Fruit fly (Drosophila melanogaster): ENCODE data around the gene CG32235.

CG32235 gene

dm6 chr3L:4852411-4853050 is 7.7 kb downstream of the CG32235 start, which contains the start of gene CG32237 (continued):
- TF ChIP-seq cato (GFP tag; optimal IDR thresholded peaks at IDR 0.05; ENCODE audit: borderline replicate concordance) (no peak), Hr51 (GFP tag; optimal IDR thresholded peaks at IDR 0.05) (peak in 1 of 2 experiments; percentile 64), grau (tag; optimal IDR thresholded peaks at IDR 0.05) (peak; percentile 47), CG31441 (GFP tag; IDR thresholded peaks at IDR 0.05) (peak; percentile 47; the same call in 1 of the 2 replicates), CG6254 (GFP tag; optimal IDR thresholded peaks at IDR 0.05) (no peak), gem (tag; optimal IDR thresholded peaks at IDR 0.05) (peak; percentile 63), pan (optimal IDR thresholded peaks at IDR 0.05) (no peak), pan (GFP tag; optimal IDR thresholded peaks at IDR 0.05 in 1 of 2, IDR thresholded peaks at IDR 0.05 in 1 of 2) (peak in 1 of 2 experiments; percentile 45), Rfx (GFP tag; IDR thresholded peaks at IDR 0.05) (peak; percentile 57), lmd (GFP tag; IDR thresholded peaks at IDR 0.05) (peak; percentile 35; the same call in 1 of the 2 replicates), Sox102F (GFP tag; optimal IDR thresholded peaks at IDR 0.05) (peak; percentile 22), slbo (GFP tag; IDR thresholded peaks at IDR 0.05) (peak; percentile 32; the same call in 1 of the 2 replicates), CG17385 (GFP tag; optimal IDR thresholded peaks at IDR 0.05) (peak; percentile 20), CG6683 (GFP tag; optimal IDR thresholded peaks at IDR 0.05) (no peak), tap (tag; optimal IDR thresholded peaks at IDR 0.05) (peak; percentile 1), CG17361 (GFP tag; IDR thresholded peaks at IDR 0.05) (0 out of 3 replicates have a peak, but pooled peaks have one; percentile 19), Dek (tag; optimal IDR thresholded peaks at IDR 0.05) (peak; percentile 33), nmo (GFP tag; optimal IDR thresholded peaks at IDR 0.05) (peak; percentile 8), ac (GFP tag; optimal IDR thresholded peaks at IDR 0.05) (no peak)

dm6 chr3L:4848066-4848465 is 12.2 kb downstream of the CG32235 start:
- TF ChIP-seq MBD-R2 (GFP tag; IDR thresholded peaks at IDR 0.05) (no peak), CG9932 (GFP tag; IDR thresholded peaks at IDR 0.05) (no peak), CG30020 (tag; optimal IDR thresholded peaks at IDR 0.05) (no peak), mam (GFP tag; optimal IDR thresholded peaks at IDR 0.05) (no peak), Drgx (GFP tag; IDR thresholded peaks at IDR 0.05) (peak; percentile 50; the same call in 1 of the 2 replicates)

- TF ChIP-seq CG12104 (GFP tag; optimal IDR thresholded peaks at IDR 0.05) (no peak), GATAe (GFP tag; conservative IDR thresholded peaks at IDR 0.05) (no peak), Hmr (GFP tag; optimal IDR thresholded peaks at IDR 0.05) (peak; percentile 23), crc (GFP tag; optimal IDR thresholded peaks at IDR 0.05) (no peak), Gug (GFP tag; IDR thresholded peaks at IDR 0.05) (0 out of 4 replicates have a peak, but pooled peaks have one; percentile 11), lab (GFP tag; optimal IDR thresholded peaks at IDR 0.05) (peak; percentile 28), CG18599 (GFP tag; optimal IDR thresholded peaks at IDR 0.05) (peak; percentile 58), Rfx (GFP tag; IDR thresholded peaks at IDR 0.05) (peak; percentile 20; the same call in 1 of the 2 replicates), fd3F (GFP tag; optimal IDR thresholded peaks at IDR 0.05) (no peak), CG2120 (GFP tag; optimal IDR thresholded peaks at IDR 0.05) (peak; percentile 22), CG7839 (tag; optimal IDR thresholded peaks at IDR 0.05) (no peak), sens (GFP tag) (peak; percentile 30), slbo (GFP tag; IDR thresholded peaks at IDR 0.05) (peak; percentile 16; the same call in 1 of the 2 replicates), CG1024 (GFP tag; IDR thresholded peaks at IDR 0.05) (no peak), Lpt (GFP tag; optimal IDR thresholded peaks at IDR 0.05) (no peak), sim (GFP tag; IDR thresholded peaks at IDR 0.05) (no peak), CG14014 (GFP tag; IDR thresholded peaks at IDR 0.05) (0 out of 2 replicates have a peak, but pooled peaks have one; percentile 19), nom (GFP tag; optimal IDR thresholded peaks at IDR 0.05) (no peak), HmgD (GFP tag; optimal IDR thresholded peaks at IDR 0.05) (no peak), HLH54F (GFP tag; optimal IDR thresholded peaks at IDR 0.05) (no peak), CG2678 (tag; optimal IDR thresholded peaks at IDR 0.05) (peak; percentile 23), CG15073 (GFP tag; optimal IDR thresholded peaks at IDR 0.05) (no peak), Ada2b (GFP tag; IDR thresholded peaks at IDR 0.05) (peak; percentile 9; the same call in 1 of the 2 replicates), CG11093 (GFP tag; IDR thresholded peaks at IDR 0.05) (no peak), cwo (GFP tag; optimal IDR thresholded peaks at IDR 0.05) (no peak)
Observed at dm6 chr3L:4844792-4845191, 15.5 kb downstream of the CG32235 start.
